Worm (Caenorhabditis elegans) whole organism, L1 larva: ENCODE data around the gene K08D8.4.

Experiments used
- Y116A8C.19 ChIP-seq: sonication (generic microtip); optimal IDR thresholded peaks from 2 replicates; lab custom pipeline; 2016; ENCODE audit warnings: missing compliant biosample characterization, missing genetic modification characterization, borderline replicate concordance
- ama-1 ChIP-seq: fragments of 150-350 bp; optimal IDR thresholded peaks from 2 replicates; lab custom pipeline; 2014
- elt-3 ChIP-seq, 6 experiments: fragments of 150-350 bp in 1 of 6; sonication (generic microtip); optimal IDR thresholded peaks; 2 replicates each; lab custom pipeline; 2017 to 2018; ENCODE audit warnings: missing biosample characterization in 6 of 6, missing genetic modification characterization in 6 of 6, inconsistent platforms in 1 of 6
- fkh-10 ChIP-seq: sonication (generic microtip); optimal IDR thresholded peaks from 2 replicates; lab custom pipeline; 2017; ENCODE audit warnings: missing biosample characterization, missing genetic modification reagents, missing genetic modification characterization
- nhr-84 ChIP-seq: sonication (generic microtip); optimal IDR thresholded peaks from 2 replicates; lab custom pipeline; 2017; ENCODE audit warnings: missing biosample characterization, missing genetic modification characterization
- pax-3 ChIP-seq: fragments of 200-800 bp; sonication (Bioruptor generic); optimal IDR thresholded peaks from 2 replicates; lab custom pipeline; 2018; ENCODE audit warnings: mild to moderate bottlenecking, missing genetic modification characterization, moderate library complexity, missing compliant biosample characterization
- sptf-1 ChIP-seq: fragments of 150-350 bp; optimal IDR thresholded peaks from 2 replicates; lab custom pipeline; 2014; ENCODE audit warnings: missing biosample characterization, missing genetic modification characterization
- unc-62 ChIP-seq: fragments of 150-350 bp; optimal IDR thresholded peaks from 2 replicates; lab custom pipeline; 2014; ENCODE audit warnings: missing biosample characterization, missing genetic modification reagents, missing genetic modification characterization
- zag-1 ChIP-seq: fragments of 150-350 bp; optimal IDR thresholded peaks from 2 replicates; lab custom pipeline; 2014; ENCODE audit warnings: missing biosample characterization, missing genetic modification characterization
- ztf-11 ChIP-seq, 2 experiments: sonication (generic microtip); optimal IDR thresholded peaks; 2 replicates each; lab custom pipeline; 2016 to 2017; ENCODE audit warnings: missing genetic modification characterization in 2 of 2, missing biosample characterization in 1 of 2, missing compliant biosample characterization in 1 of 2

ce11 chrIV:12890445-12890844 lies 19.4 kb downstream of the K08D8.4 start, which contains the start of gene K08D8.6:
- TF ChIP-seq ama-1 (no peak), pax-3 (tag; lab: Kevin White, UChicago) (no peak), ztf-11 (tag; optimal IDR thresholded peaks at IDR 0.05; lab: Kevin White, UChicago) (no peak), unc-62 (GFP tag; lab: Kevin White, UChicago) (no peak), Y116A8C.19 (tag; lab: Kevin White, UChicago) (no peak), nhr-84 (no peak), elt-3 (tag; optimal IDR thresholded peaks at IDR 0.05; lab: Kevin White, UChicago) (no peak), fkh-10 (GFP tag; lab: Kevin White, UChicago) (no peak), sptf-1 (tag; lab: Kevin White, UChicago) (no peak), zag-1 (tag; lab: Kevin White, UChicago) (no peak)
